Fruit fly (Drosophila melanogaster): ENCODE results near the gene CG14073.

Gene CG14073

dm6 chr3L:18867521-18867920 is 47.0 kb upstream of the CG14073 start, which contains the start of gene Dysb (continued):
- TF ChIP-seq CG2120 (GFP tag; optimal IDR thresholded peaks at IDR 0.05) (peak; percentile 88), sens-2 (GFP tag; IDR thresholded peaks at IDR 0.05) (no peak; the same call in 1 of the 2 replicates), HmgD (GFP tag; optimal IDR thresholded peaks at IDR 0.05) (no peak), CG12155 (GFP tag; optimal IDR thresholded peaks at IDR 0.05) (peak; percentile 79), h (optimal IDR thresholded peaks at IDR 0.05) (no peak), CG4328 (GFP tag; optimal IDR thresholded peaks at IDR 0.05) (peak; percentile 82), nerfin-2 (GFP tag; IDR thresholded peaks at IDR 0.05; ENCODE audit: partially characterized antibody) (no peak), tin (GFP tag; optimal IDR thresholded peaks at IDR 0.05) (peak; percentile 86), jing (GFP tag; optimal IDR thresholded peaks at IDR 0.05) (peak; percentile 36), so (GFP tag; IDR thresholded peaks at IDR 0.05) (peak; percentile 89), ro (GFP tag; IDR thresholded peaks at IDR 0.05) (no peak), CG3847 (GFP tag; IDR thresholded peaks at IDR 0.05) (peak; percentile 85), CG15269 (tag; optimal IDR thresholded peaks at IDR 0.05) (peak; percentile 94), CG6813 (GFP tag; optimal IDR thresholded peaks at IDR 0.05) (peak; percentile 85), MBD-R2 (GFP tag; IDR thresholded peaks at IDR 0.05) (peak; percentile 77), CG2875 (GFP tag; optimal IDR thresholded peaks at IDR 0.05) (peak; percentile 82), oc (tag; optimal IDR thresholded peaks at IDR 0.05) (peak; percentile 88), gt (GFP tag; IDR thresholded peaks at IDR 0.05) (peak; percentile 10; the same call in 1 of the 2 replicates), disco-r (GFP tag; optimal IDR thresholded peaks at IDR 0.05) (no peak), D19B (GFP tag; optimal IDR thresholded peaks at IDR 0.05) (peak; percentile 77), unc-4 (GFP tag; IDR thresholded peaks at IDR 0.05; ENCODE audit: partially characterized antibody) (peak; percentile 24; the same call in 1 of the 2 replicates), BtbVII (GFP tag; optimal IDR thresholded peaks at IDR 0.05) (peak; percentile 88), CG1832 (GFP tag; optimal IDR thresholded peaks at IDR 0.05) (no peak), CG1024 (GFP tag; IDR thresholded peaks at IDR 0.05) (peak; percentile 79), Dbx (GFP tag; IDR thresholded peaks at IDR 0.05) (peak; percentile 92), amos (GFP tag; IDR thresholded peaks at IDR 0.05; ENCODE audit: partially characterized antibody) (no peak), Dp (GFP tag; optimal IDR thresholded peaks at IDR 0.05) (peak; percentile 12), dm (GFP tag; optimal IDR thresholded peaks at IDR 0.05) (no peak), CkIIα-i1 (GFP tag; IDR thresholded peaks at IDR 0.05) (no peak), cato (GFP tag; optimal IDR thresholded peaks at IDR 0.05; ENCODE audit: borderline replicate concordance) (peak; percentile 54), jigr1 (GFP tag; IDR thresholded peaks at IDR 0.05) (peak; percentile 12; the same call in 1 of the 3 replicates), CG8924 (tag; optimal IDR thresholded peaks at IDR 0.05) (peak; percentile 91), CHES-1-like (GFP tag; optimal IDR thresholded peaks at IDR 0.05) (peak; percentile 53), CG2129 (GFP tag; IDR thresholded peaks at IDR 0.05; ENCODE audit: partially characterized antibody) (no peak), pan (optimal IDR thresholded peaks at IDR 0.05) (no peak), pan (GFP tag; optimal IDR thresholded peaks at IDR 0.05 in 1 of 2, IDR thresholded peaks at IDR 0.05 in 1 of 2) (peak in 1 of 2 experiments; percentile 93), CG12219 (GFP tag; optimal IDR thresholded peaks at IDR 0.05) (peak; percentile 77), CG9609 (GFP tag; optimal IDR thresholded peaks at IDR 0.05) (peak; percentile 36), Usf (GFP tag; optimal IDR thresholded peaks at IDR 0.05) (peak; percentile 61), CG12769 (tag; optimal IDR thresholded peaks at IDR 0.05) (peak; percentile 69), corto (GFP tag; optimal IDR thresholded peaks at IDR 0.05) (no peak), CG1792 (GFP tag; optimal IDR thresholded peaks at IDR 0.05) (no peak), CG17328 (GFP tag; IDR thresholded peaks at IDR 0.05) (peak; percentile 94), H15 (GFP tag; IDR thresholded peaks at IDR 0.05) (peak; percentile 90), B-H1 (GFP tag; IDR thresholded peaks at IDR 0.05) (peak; percentile 87), Dip2 (GFP tag; IDR thresholded peaks at IDR 0.05) (no peak), CG10543 (GFP tag; optimal IDR thresholded peaks at IDR 0.05) (peak; percentile 83), abd-A (tag; optimal IDR thresholded peaks at IDR 0.05) (peak; percentile 32), CG2202 (tag; optimal IDR thresholded peaks at IDR 0.05) (peak; percentile 58), YL-1 (GFP tag; optimal IDR thresholded peaks at IDR 0.05) (peak; percentile 66), cwo (GFP tag; optimal IDR thresholded peaks at IDR 0.05) (peak; percentile 85)

Measured in whole organism, embryonic.